Worm (Caenorhabditis elegans): ENCODE data around the gene nlp-67.

ce11 chrX:16208667-16209066 lies 24.5 kb downstream of the nlp-67 start:
- TF ChIP-seq ama-1 (optimal IDR thresholded peaks at IDR 0.05) (no peak), flt-1 (GFP tag; IDR thresholded peaks at IDR 0.05) (no peak), tra-4 (tag; optimal IDR thresholded peaks at IDR 0.05) (no peak), F13C5.2 (tag; optimal IDR thresholded peaks at IDR 0.05) (no peak), aly-1 (tag; optimal IDR thresholded peaks at IDR 0.05) (no peak), pes-1 (GFP tag; IDR thresholded peaks at IDR 0.05) (peak; percentile 42; the same call in 1 of the 2 replicates), ceh-36 (tag; optimal IDR thresholded peaks at IDR 0.05) (no peak), hnd-1 (tag; optimal IDR thresholded peaks at IDR 0.05) (no peak), tbx-11 (GFP tag; IDR thresholded peaks at IDR 0.05) (no peak), sea-1 (GFP tag; conservative IDR thresholded peaks at IDR 0.05) (0 out of 2 replicates have a peak, but pooled peaks have one; percentile 17), hmg-4 (GFP tag; optimal IDR thresholded peaks at IDR 0.05) (no peak), ets-7 (tag; optimal IDR thresholded peaks at IDR 0.05) (no peak), hmbx-1 (tag; optimal IDR thresholded peaks at IDR 0.05) (no peak)

Measured in whole organism, early embryonic.